Worm (Caenorhabditis elegans): ENCODE data around the gene C01G5.5.
A peak's percentile ranks its signal among the peaks of the same experiment; 100 is the strongest.

Gene C01G5.5

ce11 chrIV:6517859-6518258 is 6.6 kb upstream of the C01G5.5 start, which contains the start of gene C01G5.7:
Gene C01G5.7 (plus strand): TSS chrIV:6518159.
- TF ChIP-seq ceh-6 (GFP tag; optimal IDR thresholded peaks at IDR 0.05) (no peak), lim-6 (tag; optimal IDR thresholded peaks at IDR 0.05) (no peak), ahr-1 (tag; optimal IDR thresholded peaks at IDR 0.05) (no peak), ceh-30 (tag; optimal IDR thresholded peaks at IDR 0.05) (no peak)

ce11 chrIV:6519593-6519992 is 4.8 kb upstream of the C01G5.5 start, which contains the start of gene C01G5.9:
Gene C01G5.9 (plus strand): TSS chrIV:6519893.
- TF ChIP-seq rnt-1 (tag; optimal IDR thresholded peaks at IDR 0.05) (no peak), ceh-2 (tag; optimal IDR thresholded peaks at IDR 0.05) (no peak), elt-2 (tag; optimal IDR thresholded peaks at IDR 0.05) (peak; percentile 49), K02D7.2 (tag; optimal IDR thresholded peaks at IDR 0.05) (no peak), unc-55 (GFP tag; optimal IDR thresholded peaks at IDR 0.05) (no peak), dmd-4 (tag; optimal IDR thresholded peaks at IDR 0.05; ENCODE audit: borderline replicate concordance) (no peak)

ce11 chrIV:6522305-6522917 is 2.0 kb upstream of the C01G5.5 start, which contains the start of gene ddi-1:
Gene ddi-1 (plus strand): TSS chrIV:6522867.
- TF ChIP-seq mec-3 (tag; optimal IDR thresholded peaks at IDR 0.05; ENCODE audit: borderline replicate concordance) (no peak), sox-4 (tag; optimal IDR thresholded peaks at IDR 0.05) (no peak), nhr-232 (tag; optimal IDR thresholded peaks at IDR 0.05) (no peak), K02D7.2 (tag; optimal IDR thresholded peaks at IDR 0.05) (no peak), eyg-1 (tag; optimal IDR thresholded peaks at IDR 0.05) (no peak), ceh-14 (tag; optimal IDR thresholded peaks at IDR 0.05) (no peak), pha-2 (tag; optimal IDR thresholded peaks at IDR 0.05) (no peak), lin-11 (tag; optimal IDR thresholded peaks at IDR 0.05) (no peak), ztf-16 (tag; optimal IDR thresholded peaks at IDR 0.05) (no peak), pqm-1 (tag; optimal IDR thresholded peaks at IDR 0.05) (no peak), che-1 (tag; optimal IDR thresholded peaks at IDR 0.05) (no peak), lim-6 (tag; optimal IDR thresholded peaks at IDR 0.05) (no peak), F13H6.1 (tag; optimal IDR thresholded peaks at IDR 0.05) (no peak), ceh-31 (tag; optimal IDR thresholded peaks at IDR 0.05) (no peak), ceh-19 (GFP tag; optimal IDR thresholded peaks at IDR 0.05) (no peak), gmeb-2 (tag; optimal IDR thresholded peaks at IDR 0.05) (no peak), dve-1 (tag; optimal IDR thresholded peaks at IDR 0.05) (no peak), ceh-24 (tag; optimal IDR thresholded peaks at IDR 0.05) (no peak)

- TF ChIP-seq lim-6 (tag; optimal IDR thresholded peaks at IDR 0.05) = no peak
- TF ChIP-seq ceh-45 (GFP tag; IDR thresholded peaks at IDR 0.05) = no peak
- TF ChIP-seq pha-2 (tag; optimal IDR thresholded peaks at IDR 0.05) = no peak
- no peak for TF ChIP-seq mec-3 (tag; optimal IDR thresholded peaks at IDR 0.05; ENCODE audit: borderline replicate concordance)
- TF ChIP-seq ceh-9 (tag; optimal IDR thresholded peaks at IDR 0.05) = no peak
- TF ChIP-seq nhr-232 (tag; optimal IDR thresholded peaks at IDR 0.05) = no peak
- no peak for TF ChIP-seq nhr-11 (tag; optimal IDR thresholded peaks at IDR 0.05)
- no peak for TF ChIP-seq tbx-7 (tag; optimal IDR thresholded peaks at IDR 0.05)
- TF ChIP-seq ztf-16 (tag; optimal IDR thresholded peaks at IDR 0.05) = no peak
- TF ChIP-seq nfya-1 (tag; optimal IDR thresholded peaks at IDR 0.05) = no peak
- TF ChIP-seq madf-2 (tag; optimal IDR thresholded peaks at IDR 0.05) = no peak
- TF ChIP-seq ceh-6 (GFP tag; optimal IDR thresholded peaks at IDR 0.05) = no peak
- TF ChIP-seq hlh-8 (tag; optimal IDR thresholded peaks at IDR 0.05) = no peak
- no peak for TF ChIP-seq rnt-1 (tag; optimal IDR thresholded peaks at IDR 0.05)
- no peak for TF ChIP-seq ceh-19 (GFP tag; optimal IDR thresholded peaks at IDR 0.05)
- TF ChIP-seq ceh-22 (tag; optimal IDR thresholded peaks at IDR 0.05) = no peak
- no peak for TF ChIP-seq ceh-14 (tag; optimal IDR thresholded peaks at IDR 0.05)
- TF ChIP-seq npax-4 (tag; optimal IDR thresholded peaks at IDR 0.05) = no peak
These were observed 637 bp upstream of the C01G5.5 start for ce11 chrIV:6523773-6524172.

Measured in whole organism, late embryonic.